Fruit fly (Drosophila melanogaster): ENCODE data around the gene bam.

Gene bam

dm6 chr3R:25262322-25262761 lies 17.4 kb upstream of the bam start, which contains the start of the genes Kdsr and CG11858 (continued):
- TF ChIP-seq CG17385 (GFP tag; optimal IDR thresholded peaks at IDR 0.05): peak; percentile 29
- peak; percentile 8 for TF ChIP-seq HLHmδ (GFP tag; optimal IDR thresholded peaks at IDR 0.05)
- peak; percentile 99 for TF ChIP-seq Sry-β (GFP tag; optimal IDR thresholded peaks at IDR 0.05)
- TF ChIP-seq dimm (GFP tag; IDR thresholded peaks at IDR 0.05): no peak
- TF ChIP-seq CG13894 (tag; optimal IDR thresholded peaks at IDR 0.05): peak; percentile 57
- peak; percentile 51 for TF ChIP-seq Spps (tag; optimal IDR thresholded peaks at IDR 0.05)
- TF ChIP-seq Mes4 (GFP tag; optimal IDR thresholded peaks at IDR 0.05): no peak
- no peak for TF ChIP-seq CG6765 (GFP tag; optimal IDR thresholded peaks at IDR 0.05)
- TF ChIP-seq hbn (GFP tag; IDR thresholded peaks at IDR 0.05; ENCODE audit: partially characterized antibody): peak; percentile 35; the same call in 1 of the 2 replicates
- TF ChIP-seq CG6272 (GFP tag; IDR thresholded peaks at IDR 0.05): peak; percentile 32; the same call in 1 of the 2 replicates
- TF ChIP-seq CG8765 (GFP tag; IDR thresholded peaks at IDR 0.05): peak; percentile 53
- TF ChIP-seq Dll (GFP tag; IDR thresholded peaks at IDR 0.05; ENCODE audit: partially characterized antibody): peak; percentile 45; the same call in 1 of the 4 replicates
- TF ChIP-seq CG5180 (GFP tag; optimal IDR thresholded peaks at IDR 0.05): no peak
- TF ChIP-seq CG11696 (GFP tag; IDR thresholded peaks at IDR 0.05): no peak
- peak; percentile 37 for TF ChIP-seq Lhr (GFP tag; optimal IDR thresholded peaks at IDR 0.05)
- no peak for TF ChIP-seq CG6813 (GFP tag; optimal IDR thresholded peaks at IDR 0.05)
- no peak for TF ChIP-seq gsb-n (tag; optimal IDR thresholded peaks at IDR 0.05)
- TF ChIP-seq CG10267 (tag; optimal IDR thresholded peaks at IDR 0.05): peak; percentile 63
- no peak for TF ChIP-seq BtbVII (GFP tag; optimal IDR thresholded peaks at IDR 0.05)
- peak; percentile 27 for TF ChIP-seq CG18764 (GFP tag; optimal IDR thresholded peaks at IDR 0.05)
- TF ChIP-seq pum (GFP tag; optimal IDR thresholded peaks at IDR 0.05): peak; percentile 45
- no peak for TF ChIP-seq CG15073 (GFP tag; optimal IDR thresholded peaks at IDR 0.05)
- no peak for TF ChIP-seq pfk (GFP tag; optimal IDR thresholded peaks at IDR 0.05)
- 0 out of 3 replicates have a peak, but pooled peaks have one; percentile 34 for TF ChIP-seq CG11456 (GFP tag; IDR thresholded peaks at IDR 0.05)
- no peak for TF ChIP-seq Lpt (GFP tag; optimal IDR thresholded peaks at IDR 0.05)
- TF ChIP-seq CG3838 (GFP tag; optimal IDR thresholded peaks at IDR 0.05): peak; percentile 42
- peak; percentile 23; the same call in 1 of the 2 replicates for TF ChIP-seq CG32767 (GFP tag; IDR thresholded peaks at IDR 0.05)
- TF ChIP-seq yki (optimal IDR thresholded peaks at IDR 0.05): no peak
- no peak for TF ChIP-seq eve (GFP tag; optimal IDR thresholded peaks at IDR 0.05)
- peak; percentile 77 for TF ChIP-seq CG34376 (GFP tag; optimal IDR thresholded peaks at IDR 0.05)
- peak; percentile 62 for TF ChIP-seq CG18262 (tag; optimal IDR thresholded peaks at IDR 0.05)
- TF ChIP-seq chm (GFP tag; IDR thresholded peaks at IDR 0.05): 0 out of 2 replicates have a peak, but pooled peaks have one; percentile 5
- TF ChIP-seq CG6254 (GFP tag; optimal IDR thresholded peaks at IDR 0.05): no peak
- peak; percentile 63 for TF ChIP-seq CG2116 (GFP tag; optimal IDR thresholded peaks at IDR 0.05)
- peak; percentile 51 for TF ChIP-seq Dref (GFP tag; IDR thresholded peaks at IDR 0.05)
- TF ChIP-seq kah (GFP tag; optimal IDR thresholded peaks at IDR 0.05): peak; percentile 1
- no peak for TF ChIP-seq CTCF (GFP tag; optimal IDR thresholded peaks at IDR 0.05)
- peak; percentile 94 for TF ChIP-seq Ets65A (GFP tag)
- TF ChIP-seq Dip2 (GFP tag; IDR thresholded peaks at IDR 0.05): no peak
- peak; percentile 25 for TF ChIP-seq ftz-f1 (GFP tag; optimal IDR thresholded peaks at IDR 0.05)
- no peak for TF ChIP-seq jing (GFP tag; optimal IDR thresholded peaks at IDR 0.05)
- peak; percentile 47; the same call in 1 of the 2 replicates for TF ChIP-seq peb (GFP tag; IDR thresholded peaks at IDR 0.05)
- peak; percentile 26 for TF ChIP-seq CG33557 (GFP tag; optimal IDR thresholded peaks at IDR 0.05)
- TF ChIP-seq ac (GFP tag; optimal IDR thresholded peaks at IDR 0.05): no peak
- peak; percentile 30 for TF ChIP-seq her (GFP tag; optimal IDR thresholded peaks at IDR 0.05)
- peak; percentile 92 for TF ChIP-seq CG17186 (GFP tag; optimal IDR thresholded peaks at IDR 0.05)
- TF ChIP-seq Awh (GFP tag; IDR thresholded peaks at IDR 0.05): no peak
- TF ChIP-seq stwl (tag; optimal IDR thresholded peaks at IDR 0.05): peak; percentile 9
- no peak for TF ChIP-seq D19A (tag; optimal IDR thresholded peaks at IDR 0.05)
- TF ChIP-seq Ada2b (GFP tag; IDR thresholded peaks at IDR 0.05): peak; percentile 57; the same call in 1 of the 2 replicates
- peak; percentile 56 for TF ChIP-seq CG13296 (GFP tag; optimal IDR thresholded peaks at IDR 0.05)
- TF ChIP-seq Ets97D (GFP tag; optimal IDR thresholded peaks at IDR 0.05): peak; percentile 71
